Fruit fly (Drosophila melanogaster): ENCODE measurements around the gene CG43235.

DNA sequence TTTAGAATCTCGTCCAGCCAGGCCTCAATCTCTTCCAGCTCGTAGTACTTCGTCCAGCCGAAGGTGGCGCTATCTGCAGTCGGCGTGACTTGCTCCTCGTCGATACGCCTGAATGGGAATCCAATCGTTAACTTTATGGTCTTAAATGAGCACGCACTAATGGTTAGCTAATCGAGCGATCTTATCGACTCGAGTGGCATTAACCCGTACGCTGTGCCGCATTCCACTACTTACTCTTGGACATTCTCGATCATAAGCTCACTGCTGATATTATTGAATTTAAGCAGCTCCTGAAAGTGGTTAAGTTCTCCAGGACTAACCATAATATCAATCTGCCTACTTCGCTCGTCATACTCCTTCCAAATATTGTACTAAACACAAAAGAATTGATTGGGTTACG lies 2.4 kb upstream of the CG43235 start:
- TF ChIP-seq psq (GFP tag; optimal IDR thresholded peaks at IDR 0.05) (no peak), br (GFP tag; optimal IDR thresholded peaks at IDR 0.05) (no peak), dsf (GFP tag; optimal IDR thresholded peaks at IDR 0.05; ENCODE audit: borderline replicate concordance) (no peak), Hr78 (GFP tag; optimal IDR thresholded peaks at IDR 0.05) (no peak), Hnf4 (GFP tag; optimal IDR thresholded peaks at IDR 0.05) (no peak), Sp1 (GFP tag; optimal IDR thresholded peaks at IDR 0.05) (no peak), Dfd (GFP tag; optimal IDR thresholded peaks at IDR 0.05) (no peak), fru (GFP tag; optimal IDR thresholded peaks at IDR 0.05) (no peak), Mio (GFP tag; optimal IDR thresholded peaks at IDR 0.05) (no peak), pan (optimal IDR thresholded peaks at IDR 0.05) (no peak)
